Worm (Caenorhabditis elegans) whole organism, L2 larva: ENCODE data around the gene math-13.

Experiments
- C34F6.9 ChIP-seq: fragments of 150-350 bp; optimal IDR thresholded peaks from 2 replicates; lab custom pipeline; 2014; ENCODE audit warnings: missing biosample characterization, missing genetic modification characterization
- F13H6.1 ChIP-seq: sonication (generic microtip); optimal IDR thresholded peaks from 2 replicates; lab custom pipeline; 2016; ENCODE audit warnings: missing genetic modification characterization, missing compliant biosample characterization
- R02D3.7 ChIP-seq: fragments of 150-350 bp; optimal IDR thresholded peaks from 2 replicates; lab custom pipeline; 2014; ENCODE audit warnings: missing biosample characterization, missing genetic modification characterization
- Y55F3AM.14 ChIP-seq: fragments of 200-800 bp; sonication (Bioruptor generic); optimal IDR thresholded peaks from 2 replicates; lab custom pipeline; 2018; ENCODE audit warnings: mild to moderate bottlenecking, missing genetic modification characterization, missing compliant biosample characterization
- ZK546.5 ChIP-seq: sonication (generic microtip); optimal IDR thresholded peaks from 2 replicates; lab custom pipeline; 2017; ENCODE audit warnings: missing biosample characterization, missing genetic modification characterization
- alr-1 ChIP-seq: fragments of 150-350 bp; optimal IDR thresholded peaks from 2 replicates; lab custom pipeline; 2014; ENCODE audit warnings: missing biosample characterization, missing genetic modification characterization
- aly-2 ChIP-seq: fragments of 150-350 bp; optimal IDR thresholded peaks from 2 replicates; lab custom pipeline; 2014; ENCODE audit warnings: missing biosample characterization, missing genetic modification characterization
- ama-1 ChIP-seq: fragments of 150-350 bp; optimal IDR thresholded peaks from 2 replicates; lab custom pipeline; 2018; ENCODE audit warnings: inconsistent platforms
- blmp-1 ChIP-seq: sonication (generic microtip); optimal IDR thresholded peaks from 2 replicates; lab custom pipeline; 2017; ENCODE audit warnings: missing genetic modification characterization, mild to moderate bottlenecking, missing compliant biosample characterization, antibody characterized with exemption, moderate library complexity; ENCODE audit not compliant: insufficient read depth
- ceh-16 ChIP-seq: fragments of 150-350 bp; optimal IDR thresholded peaks from 2 replicates; lab custom pipeline; 2014; ENCODE audit warnings: missing biosample characterization, missing genetic modification characterization
- ceh-82 ChIP-seq: fragments of 150-350 bp; optimal IDR thresholded peaks from 2 replicates; lab custom pipeline; 2014; ENCODE audit warnings: missing biosample characterization, missing genetic modification characterization
- crh-2 ChIP-seq: sonication (generic microtip); optimal IDR thresholded peaks from 2 replicates; lab custom pipeline; 2017; ENCODE audit warnings: missing biosample characterization, missing genetic modification characterization
- dmd-4 ChIP-seq: sonication (generic microtip); optimal IDR thresholded peaks from 2 replicates; lab custom pipeline; 2017; ENCODE audit warnings: missing biosample characterization, missing genetic modification characterization
- egl-27 ChIP-seq: sonication (generic microtip); optimal IDR thresholded peaks from 3 replicates; lab custom pipeline; 2017; ENCODE audit warnings: missing biosample characterization, missing genetic modification reagents, missing genetic modification characterization
- elt-1 ChIP-seq: fragments of 150-350 bp; optimal IDR thresholded peaks from 2 replicates; lab custom pipeline; 2014; ENCODE audit warnings: missing biosample characterization, missing genetic modification characterization
- elt-3 ChIP-seq: sonication (generic microtip); optimal IDR thresholded peaks from 2 replicates; lab custom pipeline; 2017; ENCODE audit warnings: missing biosample characterization, missing genetic modification characterization
- gmeb-1 ChIP-seq: fragments of 150-350 bp; optimal IDR thresholded peaks from 2 replicates; lab custom pipeline; 2014; ENCODE audit warnings: missing biosample characterization, missing genetic modification characterization
- lin-39 ChIP-seq: fragments of 150-350 bp; optimal IDR thresholded peaks from 2 replicates; lab custom pipeline; 2014; ENCODE audit warnings: missing biosample characterization, missing genetic modification reagents, missing genetic modification characterization
- lsy-2 ChIP-seq, 2 experiments: fragments of 150-350 bp in 1 of 2; sonication (generic microtip) in 1 of 2; optimal IDR thresholded peaks; 2 replicates each; lab custom pipeline; 2014 to 2017; ENCODE audit warnings: missing biosample characterization in 2 of 2, missing genetic modification characterization in 2 of 2
- mab-5 ChIP-seq: fragments of 150-350 bp; optimal IDR thresholded peaks from 2 replicates; lab custom pipeline; 2014; ENCODE audit warnings: missing biosample characterization, missing genetic modification characterization
- mbf-1 ChIP-seq: sonication (generic microtip); optimal IDR thresholded peaks from 2 replicates; lab custom pipeline; 2017; ENCODE audit warnings: missing biosample characterization, missing genetic modification characterization
- mdl-1 ChIP-seq, 2 experiments: fragments of 150-350 bp in 1 of 2; sonication (generic microtip) in 1 of 2; optimal IDR thresholded peaks; 2 replicates each; lab custom pipeline; 2017; ENCODE audit warnings: missing biosample characterization in 2 of 2, missing genetic modification characterization in 2 of 2
- nhr-10 ChIP-seq: sonication (generic microtip); optimal IDR thresholded peaks from 2 replicates; lab custom pipeline; 2017; ENCODE audit warnings: missing biosample characterization, missing genetic modification characterization
- nhr-11 ChIP-seq: fragments of 150-350 bp; optimal IDR thresholded peaks from 2 replicates; lab custom pipeline; 2014; ENCODE audit warnings: missing biosample characterization, missing genetic modification characterization
- nhr-129 ChIP-seq: fragments of 150-350 bp; optimal IDR thresholded peaks from 2 replicates; lab custom pipeline; 2014; ENCODE audit warnings: missing biosample characterization, missing genetic modification characterization
- nhr-25 ChIP-seq: fragments of 150-350 bp; sonication (generic microtip); optimal IDR thresholded peaks from 3 replicates; lab custom pipeline; 2014; ENCODE audit warnings: missing biosample characterization, missing genetic modification characterization
- nhr-6 ChIP-seq: fragments of 150-350 bp; optimal IDR thresholded peaks from 2 replicates; lab custom pipeline; 2014; ENCODE audit warnings: missing biosample characterization, missing genetic modification characterization
- nhr-77 ChIP-seq: fragments of 150-350 bp; optimal IDR thresholded peaks from 2 replicates; lab custom pipeline; 2014; ENCODE audit warnings: missing biosample characterization, missing genetic modification characterization
- peb-1 ChIP-seq: fragments of 150-350 bp; optimal IDR thresholded peaks from 2 replicates; lab custom pipeline; 2014; ENCODE audit warnings: missing biosample characterization, missing genetic modification characterization
- sem-4 ChIP-seq: fragments of 150-350 bp; optimal IDR thresholded peaks from 2 replicates; lab custom pipeline; 2014; ENCODE audit warnings: missing biosample characterization, missing genetic modification reagents, missing genetic modification characterization
- skn-1 ChIP-seq: sonication (generic microtip); optimal IDR thresholded peaks from 2 replicates; lab custom pipeline; 2017; ENCODE audit warnings: missing biosample characterization, missing genetic modification characterization
- sma-3 ChIP-seq: sonication (generic microtip); optimal IDR thresholded peaks from 2 replicates; lab custom pipeline; 2016; ENCODE audit warnings: missing genetic modification reagents, missing genetic modification characterization, missing compliant biosample characterization
- sma-9 ChIP-seq, 2 experiments: fragments of 150-350 bp in 1 of 2; sonication (generic microtip) in 1 of 2; optimal IDR thresholded peaks; 2 replicates each; lab custom pipeline; 2014 to 2016; ENCODE audit warnings: missing genetic modification characterization in 2 of 2, mild to moderate bottlenecking in 1 of 2, missing biosample characterization in 1 of 2, missing compliant biosample characterization in 1 of 2, missing genetic modification reagents in 1 of 2, moderate library complexity in 1 of 2
- snpc-4 ChIP-seq: fragments of 150-350 bp; optimal IDR thresholded peaks from 2 replicates; lab custom pipeline; 2014; ENCODE audit warnings: missing biosample characterization, missing genetic modification characterization
- unc-55 ChIP-seq: fragments of 150-350 bp; sonication (generic microtip); optimal IDR thresholded peaks from 3 replicates; lab custom pipeline; 2014; ENCODE audit warnings: missing biosample characterization, missing genetic modification reagents, missing genetic modification characterization
- unc-62 ChIP-seq: fragments of 150-350 bp; optimal IDR thresholded peaks from 2 replicates; lab custom pipeline; 2014; ENCODE audit warnings: missing biosample characterization, missing genetic modification reagents, missing genetic modification characterization
- zag-1 ChIP-seq: fragments of 150-350 bp; optimal IDR thresholded peaks from 2 replicates; lab custom pipeline; 2014; ENCODE audit warnings: missing biosample characterization, missing genetic modification characterization
- ztf-1 ChIP-seq: fragments of 200-800 bp; sonication (Bioruptor generic); conservative IDR thresholded peaks from 2 replicates; pipeline ENCODE4 v1.3.6; 2022; ENCODE audit warnings: missing genetic modification characterization, missing compliant biosample characterization
- ztf-11 ChIP-seq: sonication (generic microtip); optimal IDR thresholded peaks from 2 replicates; lab custom pipeline; 2017; ENCODE audit warnings: missing biosample characterization, missing genetic modification characterization
- ztf-4 ChIP-seq: fragments of 150-350 bp; optimal IDR thresholded peaks from 2 replicates; lab custom pipeline; 2014; ENCODE audit warnings: missing biosample characterization, missing genetic modification characterization

math-13 gene

DNA sequence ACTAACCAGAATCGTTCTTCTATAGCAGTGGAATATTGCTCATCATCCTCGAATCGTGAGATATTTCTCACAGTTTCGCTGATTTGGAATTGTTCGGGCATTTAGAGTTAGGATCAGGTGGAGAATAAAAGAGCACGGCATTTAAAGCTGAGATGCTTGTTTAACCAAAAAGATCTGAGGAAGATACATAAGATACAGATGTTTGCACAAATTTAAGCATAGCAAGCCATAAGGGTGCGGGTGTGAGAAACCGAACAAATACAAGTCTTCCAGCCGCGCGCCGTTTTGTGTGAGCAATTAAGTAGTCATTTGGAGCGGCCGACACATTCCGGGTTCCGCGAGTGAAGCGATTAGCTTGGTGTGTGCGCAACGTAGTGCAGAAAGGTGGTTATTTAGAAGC is 10.6 kb downstream of the math-13 start, which contains the start of gene math-7:
Gene math-7, minus strand, starts transcription at position 101 of the 400 bp plus-strand sequence.
- no peak for TF ChIP-seq unc-55 (GFP tag; lab: Kevin White, UChicago)
- no peak for TF ChIP-seq skn-1
- no peak for TF ChIP-seq gmeb-1 (tag; lab: Kevin White, UChicago)
- no peak for TF ChIP-seq mbf-1 (tag; lab: Kevin White, UChicago)
- TF ChIP-seq ama-1 (lab: Kevin White, UChicago) = no peak
- no peak for TF ChIP-seq dmd-4 (tag; lab: Kevin White, UChicago)
- no peak for TF ChIP-seq ztf-11 (tag; lab: Kevin White, UChicago)
- no peak for TF ChIP-seq ztf-1
- TF ChIP-seq C34F6.9 (tag; lab: Kevin White, UChicago) = no peak
- no peak for TF ChIP-seq ZK546.5 (tag; lab: Kevin White, UChicago)
- TF ChIP-seq F13H6.1 (tag; lab: Kevin White, UChicago) = no peak
- TF ChIP-seq sma-3 (GFP tag; lab: Kevin White, UChicago) = no peak
- TF ChIP-seq elt-3 = no peak
- TF ChIP-seq crh-2 (tag; lab: Kevin White, UChicago) = no peak
- no peak for TF ChIP-seq nhr-129
- TF ChIP-seq ceh-82 = no peak
- TF ChIP-seq elt-1 (tag; lab: Kevin White, UChicago) = no peak
- no peak for TF ChIP-seq blmp-1 (tag; lab: Kevin White, UChicago)
- TF ChIP-seq, all 48 proteins: peak for 0

DNA sequence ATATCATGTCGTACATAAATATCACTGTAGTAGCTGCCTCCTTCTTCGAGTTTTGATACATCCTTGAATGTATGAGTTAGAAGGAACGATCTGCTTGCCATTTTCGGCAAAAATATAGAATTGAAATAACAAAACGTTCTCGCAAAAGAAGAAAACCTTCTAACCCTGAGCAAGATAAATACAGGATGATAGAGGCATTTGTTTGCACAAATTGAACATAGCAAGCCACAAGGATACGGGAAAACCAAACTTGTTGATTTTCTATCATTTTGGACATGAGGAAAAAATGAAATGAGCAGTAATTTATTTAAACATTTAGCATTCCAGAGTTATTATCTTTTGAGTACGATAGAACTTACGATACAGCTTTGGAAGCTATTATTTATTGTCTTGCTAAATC is 13.3 kb downstream of the math-13 start, which contains the start of gene math-8:
Gene math-8, minus strand, starts transcription at position 101 of the 400 bp plus-strand sequence.
- no peak for TF ChIP-seq lsy-2 (tag; optimal IDR thresholded peaks at IDR 0.05; lab: Kevin White, UChicago)
- no peak for TF ChIP-seq dmd-4 (tag; lab: Kevin White, UChicago)
- no peak for TF ChIP-seq unc-62 (GFP tag; lab: Kevin White, UChicago)
- no peak for TF ChIP-seq peb-1 (tag; lab: Kevin White, UChicago)
- no peak for TF ChIP-seq aly-2
- TF ChIP-seq nhr-77 (tag; lab: Kevin White, UChicago) = no peak
- TF ChIP-seq gmeb-1 (tag; lab: Kevin White, UChicago) = no peak
- TF ChIP-seq R02D3.7 = no peak
- TF ChIP-seq sma-9 (GFP tag; optimal IDR thresholded peaks at IDR 0.05; lab: Kevin White, UChicago) = no peak
- TF ChIP-seq sma-9 (tag; optimal IDR thresholded peaks at IDR 0.05; lab: Kevin White, UChicago) = no peak
- TF ChIP-seq ztf-11 (tag; lab: Kevin White, UChicago) = no peak
- TF ChIP-seq mbf-1 (tag; lab: Kevin White, UChicago) = no peak
- no peak for TF ChIP-seq nhr-6 (tag; lab: Kevin White, UChicago)

DNA sequence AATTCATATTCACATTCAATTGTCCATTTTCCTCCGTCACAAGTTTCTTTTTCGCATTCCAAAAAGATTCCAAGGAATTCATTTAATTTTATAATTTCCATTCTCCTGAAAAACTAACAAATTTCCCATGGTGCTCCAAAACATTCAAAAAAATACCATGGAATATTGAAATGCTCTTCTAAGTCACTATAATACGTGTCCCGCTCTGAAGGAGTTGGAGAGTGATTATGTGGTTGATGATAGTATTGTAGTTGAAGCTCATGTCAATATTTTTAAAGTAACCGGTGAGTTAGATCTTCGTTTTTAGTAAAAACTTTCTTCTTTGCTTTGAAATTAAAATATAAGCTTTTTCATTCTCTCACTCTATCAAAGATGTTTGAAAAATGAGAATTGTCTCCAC is 14.9 kb downstream of the math-13 start, which contains the start of gene math-9:
Gene math-9, minus strand, starts transcription at position 101 of the 400 bp plus-strand sequence.
- no peak for TF ChIP-seq crh-2 (tag; lab: Kevin White, UChicago)
- no peak for TF ChIP-seq snpc-4 (tag; lab: Kevin White, UChicago)
- no peak for TF ChIP-seq alr-1
- no peak for TF ChIP-seq nhr-10 (tag; lab: Kevin White, UChicago)
- TF ChIP-seq elt-1 (tag; lab: Kevin White, UChicago) = no peak
- TF ChIP-seq sma-3 (GFP tag; lab: Kevin White, UChicago) = no peak
- TF ChIP-seq nhr-77 (tag; lab: Kevin White, UChicago) = no peak
- no peak for TF ChIP-seq egl-27 (tag; lab: Kevin White, UChicago)
- no peak for TF ChIP-seq Y55F3AM.14
- TF ChIP-seq zag-1 (tag; lab: Kevin White, UChicago) = no peak
- no peak for TF ChIP-seq ceh-16 (tag; lab: Kevin White, UChicago)
- TF ChIP-seq ceh-82 = no peak
- TF ChIP-seq nhr-25 (tag; lab: Kevin White, UChicago) = no peak
- no peak for TF ChIP-seq mab-5 (tag; lab: Kevin White, UChicago)
- TF ChIP-seq gmeb-1 (tag; lab: Kevin White, UChicago) = no peak
- TF ChIP-seq ztf-4 (tag; lab: Kevin White, UChicago) = no peak
- TF ChIP-seq C34F6.9 (tag; lab: Kevin White, UChicago) = no peak
- no peak for TF ChIP-seq skn-1
- no peak for TF ChIP-seq dmd-4 (tag; lab: Kevin White, UChicago)

DNA sequence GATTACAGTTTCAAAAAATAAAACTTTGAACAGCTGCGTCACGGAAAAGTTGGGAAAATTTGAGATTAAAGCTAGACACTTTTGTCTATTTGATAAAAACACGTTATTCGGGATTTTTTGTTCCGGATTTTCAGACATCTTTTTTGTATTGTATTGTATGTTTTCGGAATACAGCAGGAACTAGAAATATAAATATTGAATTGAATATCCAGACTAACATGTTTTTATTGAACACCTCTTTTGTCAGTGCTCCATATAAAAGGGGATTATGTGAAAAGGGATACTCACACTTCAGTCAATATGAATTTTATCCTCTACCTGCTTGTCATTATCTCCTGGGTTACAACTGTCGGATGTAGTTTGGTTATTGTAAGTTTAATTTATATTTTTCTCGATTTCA is 18.2 kb downstream of the math-13 start, which contains the start of gene C16C4.1:
Gene C16C4.1, plus strand, starts transcription at position 301 of the 400 bp plus-strand sequence.
- TF ChIP-seq lin-39 (tag; lab: Kevin White, UChicago) = no peak
- no peak for TF ChIP-seq nhr-129
- no peak for TF ChIP-seq elt-3
- TF ChIP-seq nhr-25 (tag; lab: Kevin White, UChicago) = no peak
- no peak for TF ChIP-seq gmeb-1 (tag; lab: Kevin White, UChicago)
- TF ChIP-seq alr-1 = no peak
- no peak for TF ChIP-seq ztf-4 (tag; lab: Kevin White, UChicago)
- no peak for TF ChIP-seq nhr-11 (tag; lab: Kevin White, UChicago)
- TF ChIP-seq ztf-11 (tag; lab: Kevin White, UChicago) = no peak
- TF ChIP-seq nhr-10 (tag; lab: Kevin White, UChicago) = no peak
- TF ChIP-seq zag-1 (tag; lab: Kevin White, UChicago) = no peak
- TF ChIP-seq skn-1 = no peak
- TF ChIP-seq crh-2 (tag; lab: Kevin White, UChicago) = no peak
- TF ChIP-seq sma-9 (GFP tag; optimal IDR thresholded peaks at IDR 0.05; lab: Kevin White, UChicago) = no peak
- TF ChIP-seq sma-9 (tag; optimal IDR thresholded peaks at IDR 0.05; lab: Kevin White, UChicago) = no peak
- TF ChIP-seq Y55F3AM.14 = no peak
- no peak for TF ChIP-seq sma-3 (GFP tag; lab: Kevin White, UChicago)
- TF ChIP-seq mab-5 (tag; lab: Kevin White, UChicago) = no peak
- no peak for TF ChIP-seq mdl-1 (tag; optimal IDR thresholded peaks at IDR 0.05; lab: Kevin White, UChicago)
- no peak for TF ChIP-seq nhr-6 (tag; lab: Kevin White, UChicago)
- no peak for TF ChIP-seq sem-4 (tag; lab: Kevin White, UChicago)
